Fruit fly (Drosophila melanogaster) whole organism, embryonic: ENCODE results near the gene wda.

Experiments used
- CG10366 ChIP-seq: fragments of 200-800 bp; sonication (Bioruptor generic); IDR thresholded peaks from 2 replicates; pipeline ENCODE4 v1.3.6; 2022; ENCODE audit warnings: missing biosample characterization, missing genetic modification characterization
- CG12299 ChIP-seq: fragments of 200-800 bp; sonication (Bioruptor generic); optimal IDR thresholded peaks from 2 replicates; lab custom pipeline; 2018; ENCODE audit warnings: missing biosample characterization, mild to moderate bottlenecking, missing genetic modification characterization
- CG12744 ChIP-seq: fragments of 200-800 bp; sonication (Bioruptor generic); optimal IDR thresholded peaks from 2 replicates; lab custom pipeline; 2016; ENCODE audit warnings: missing biosample characterization, missing genetic modification characterization
- CG14860 ChIP-seq: fragments of 200-800 bp; sonication (Bioruptor generic); IDR thresholded peaks from 3 replicates; pipeline ENCODE4 v1.3.6; 2022; ENCODE audit warnings: missing biosample characterization, missing genetic modification characterization; ENCODE audit not compliant: partially characterized antibody
- CG14965 ChIP-seq: fragments of 200-800 bp; sonication (Bioruptor generic); optimal IDR thresholded peaks from 2 replicates; lab custom pipeline; 2016; ENCODE audit warnings: missing biosample characterization, missing genetic modification characterization, borderline replicate concordance
- CG15696 ChIP-seq: fragments of 200-800 bp; sonication (Bioruptor generic); optimal IDR thresholded peaks from 2 replicates; lab custom pipeline; 2019; ENCODE audit warnings: missing biosample characterization, mild to moderate bottlenecking, missing genetic modification characterization, moderate library complexity
- CG1603 ChIP-seq: fragments of 200-800 bp; sonication (Bioruptor generic); optimal IDR thresholded peaks from 2 replicates; lab custom pipeline; 2019; ENCODE audit warnings: missing biosample characterization, mild to moderate bottlenecking, missing genetic modification characterization, moderate library complexity
- CG17328 ChIP-seq: fragments of 200-800 bp; sonication (Bioruptor generic); IDR thresholded peaks from 2 replicates; pipeline ENCODE4 v1.3.6; 2022; ENCODE audit warnings: missing biosample characterization, missing genetic modification characterization
- CG17359 ChIP-seq: fragments of 200-800 bp; sonication (Bioruptor generic); optimal IDR thresholded peaks from 3 replicates; lab custom pipeline; 2018; ENCODE audit warnings: missing biosample characterization, mild to moderate bottlenecking, missing genetic modification characterization, moderate library complexity
- CG18476 ChIP-seq: fragments of 200-800 bp; sonication (Bioruptor generic); optimal IDR thresholded peaks from 2 replicates; lab custom pipeline; 2016; ENCODE audit warnings: missing biosample characterization, mild to moderate bottlenecking, missing genetic modification characterization
- CG18619 ChIP-seq: fragments of 200-800 bp; sonication (Bioruptor generic); optimal IDR thresholded peaks from 3 replicates; lab custom pipeline; 2017; ENCODE audit warnings: missing biosample characterization, mild to moderate bottlenecking, missing genetic modification characterization
- CG2678 ChIP-seq: fragments of 200-800 bp; sonication (Bioruptor generic); optimal IDR thresholded peaks from 3 replicates; lab custom pipeline; 2019; ENCODE audit warnings: missing biosample characterization, mild to moderate bottlenecking, missing genetic modification characterization, moderate library complexity
- CG2889 ChIP-seq: fragments of 200-800 bp; sonication (Bioruptor generic); IDR thresholded peaks from 3 replicates; pipeline ENCODE4 v1.3.6; 2022; ENCODE audit warnings: missing biosample characterization, missing genetic modification characterization
- CG3838 ChIP-seq: fragments of 200-800 bp; sonication (Bioruptor generic); optimal IDR thresholded peaks from 3 replicates; lab custom pipeline; 2016; ENCODE audit warnings: missing biosample characterization, missing genetic modification characterization
- CG7372 ChIP-seq: fragments of 200-800 bp; sonication (Bioruptor generic); IDR thresholded peaks from 2 replicates; pipeline ENCODE4 v1.3.6; 2022; ENCODE audit warnings: missing biosample characterization, missing genetic modification characterization
- CG7839 ChIP-seq: fragments of 200-800 bp; sonication (Bioruptor generic); optimal IDR thresholded peaks from 3 replicates; lab custom pipeline; 2018; ENCODE audit warnings: missing biosample characterization, mild to moderate bottlenecking, missing genetic modification characterization, moderate library complexity
- CG7963 ChIP-seq: fragments of 200-800 bp; sonication (Bioruptor generic); IDR thresholded peaks from 3 replicates; pipeline ENCODE4 v1.3.6; 2022; ENCODE audit warnings: missing biosample characterization, missing genetic modification characterization; ENCODE audit not compliant: partially characterized antibody
- D ChIP-seq, 2 experiments: fragments of 200-800 bp in 1 of 2; fragments of >200 bp in 1 of 2; sonication (Bioruptor generic) in 1 of 2; optimal IDR thresholded peaks; 2 replicates in 1 of 2; 3 replicates in 1 of 2; lab custom pipeline; 2017; ENCODE audit warnings: mild to moderate bottlenecking in 1 of 2, missing biosample characterization in 1 of 2, missing genetic modification characterization in 1 of 2, missing genetic modification reagents in 1 of 2
- Elba2 ChIP-seq: fragments of 200-800 bp; sonication (Bioruptor generic); optimal IDR thresholded peaks from 3 replicates; lab custom pipeline; 2016; ENCODE audit warnings: missing biosample characterization, missing genetic modification characterization
- Ets97D ChIP-seq: fragments of 200-800 bp; sonication (Bioruptor generic); optimal IDR thresholded peaks from 3 replicates; lab custom pipeline; 2016; ENCODE audit warnings: missing biosample characterization, missing genetic modification characterization
- HHEX ChIP-seq: fragments of 200-800 bp; sonication (Bioruptor generic); optimal IDR thresholded peaks from 3 replicates; lab custom pipeline; 2017; ENCODE audit warnings: missing biosample characterization, mild to moderate bottlenecking, missing genetic modification characterization, missing genetic modification reagents
- Hr51 ChIP-seq, 2 experiments: fragments of 200-800 bp; sonication (Bioruptor generic); optimal IDR thresholded peaks; 2 replicates in 1 of 2; 3 replicates in 1 of 2; lab custom pipeline; 2016 to 2018; ENCODE audit warnings: missing biosample characterization in 2 of 2, missing genetic modification characterization in 2 of 2, mild to moderate bottlenecking in 1 of 2, moderate library complexity in 1 of 2
- Mrtf ChIP-seq: fragments of 200-800 bp; sonication (Bioruptor generic); IDR thresholded peaks from 3 replicates; pipeline ENCODE4 v1.3.6; 2022; ENCODE audit warnings: missing biosample characterization, missing genetic modification characterization
- Nf-YA ChIP-seq: fragments of 200-800 bp; sonication (Bioruptor generic); IDR thresholded peaks from 2 replicates; pipeline ENCODE4 v1.3.6; 2022; ENCODE audit warnings: missing biosample characterization, missing genetic modification characterization
- Oli ChIP-seq: fragments of 200-800 bp; sonication (Bioruptor generic); optimal IDR thresholded peaks from 2 replicates; lab custom pipeline; 2018; ENCODE audit warnings: missing biosample characterization, mild to moderate bottlenecking, missing genetic modification characterization, moderate library complexity
- Poxn ChIP-seq: fragments of 200-800 bp; sonication (Bioruptor generic); IDR thresholded peaks from 2 replicates; pipeline ENCODE4 v1.3.6; 2022; ENCODE audit warnings: missing biosample characterization, missing genetic modification characterization
- Ptx1 ChIP-seq: fragments of 200-800 bp; sonication (Bioruptor generic); IDR thresholded peaks from 2 replicates; pipeline ENCODE4 v1.3.6; 2022; ENCODE audit warnings: missing biosample characterization, missing genetic modification characterization
- Sox102F ChIP-seq: fragments of 200-800 bp; sonication (Bioruptor generic); optimal IDR thresholded peaks from 2 replicates; lab custom pipeline; 2018; ENCODE audit warnings: missing biosample characterization, mild to moderate bottlenecking, missing genetic modification characterization, moderate library complexity
- Xbp1 ChIP-seq: fragments of 200-800 bp; sonication (Bioruptor generic); optimal IDR thresholded peaks from 3 replicates; lab custom pipeline; 2016; ENCODE audit warnings: missing biosample characterization, mild to moderate bottlenecking, missing genetic modification characterization
- Xrp1 ChIP-seq: fragments of 200-800 bp; sonication (Bioruptor generic); IDR thresholded peaks from 2 replicates; pipeline ENCODE4 v1.3.6; 2022; ENCODE audit warnings: missing biosample characterization, missing genetic modification characterization
- al ChIP-seq: fragments of 200-800 bp; sonication (Bioruptor generic); IDR thresholded peaks from 2 replicates; pipeline ENCODE4 v1.3.6; 2022; ENCODE audit warnings: missing biosample characterization, missing genetic modification characterization
- ara ChIP-seq: fragments of 200-800 bp; sonication (Bioruptor generic); IDR thresholded peaks from 2 replicates; pipeline ENCODE4 v1.3.6; 2022; ENCODE audit warnings: missing biosample characterization, missing genetic modification characterization
- caup ChIP-seq: fragments of 200-800 bp; sonication (Bioruptor generic); optimal IDR thresholded peaks from 3 replicates; lab custom pipeline; 2017; ENCODE audit warnings: missing biosample characterization, mild to moderate bottlenecking, missing genetic modification characterization, moderate library complexity; ENCODE audit not compliant: severe bottlenecking
- cg ChIP-seq: fragments of 200-800 bp; sonication (Bioruptor generic); optimal IDR thresholded peaks from 3 replicates; lab custom pipeline; 2019; ENCODE audit warnings: missing biosample characterization, mild to moderate bottlenecking, missing genetic modification characterization, moderate library complexity
- chif ChIP-seq, 2 experiments: fragments of 200-800 bp; sonication (Bioruptor generic); optimal IDR thresholded peaks; 3 replicates each; lab custom pipeline; 2016; ENCODE audit warnings: missing biosample characterization in 2 of 2, missing genetic modification characterization in 2 of 2
- crol ChIP-seq: fragments of 200-800 bp; sonication (Bioruptor generic); IDR thresholded peaks from 2 replicates; pipeline ENCODE4 v1.3.6; 2022; ENCODE audit warnings: missing biosample characterization, missing genetic modification characterization
- da ChIP-seq: fragments of 200-800 bp; sonication (Bioruptor generic); optimal IDR thresholded peaks from 2 replicates; lab custom pipeline; 2016; ENCODE audit warnings: missing biosample characterization, missing genetic modification characterization
- fd3F ChIP-seq: fragments of 200-800 bp; sonication (Bioruptor generic); optimal IDR thresholded peaks from 2 replicates; lab custom pipeline; 2018; ENCODE audit warnings: missing biosample characterization, mild to moderate bottlenecking, missing genetic modification characterization, moderate library complexity
- gro ChIP-seq: fragments of 200-800 bp; sonication (Bioruptor generic); optimal IDR thresholded peaks from 2 replicates; lab custom pipeline; 2016; ENCODE audit warnings: missing biosample characterization, missing genetic modification characterization
- kay ChIP-seq: fragments of 200-800 bp; sonication (Bioruptor generic); optimal IDR thresholded peaks from 2 replicates; lab custom pipeline; 2016; ENCODE audit warnings: missing biosample characterization, missing genetic modification characterization
- lov ChIP-seq, 2 experiments: fragments of 200-800 bp in 1 of 2; fragments of >200 bp in 1 of 2; sonication (Bioruptor generic) in 1 of 2; IDR thresholded peaks in 1 of 2; optimal IDR thresholded peaks in 1 of 2; 2 replicates in 1 of 2; 3 replicates in 1 of 2; pipeline versions ENCODE4 v1.3.6 to Lab custom; 2017 to 2022; ENCODE audit warnings: missing biosample characterization in 1 of 2, missing genetic modification characterization in 1 of 2
- mam ChIP-seq: fragments of 200-800 bp; sonication (Bioruptor generic); optimal IDR thresholded peaks from 3 replicates; lab custom pipeline; 2016; ENCODE audit warnings: missing biosample characterization, missing genetic modification characterization
- pan ChIP-seq, 4 experiments: fragments of >200 bp in 3 of 4; fragments of 200-800 bp in 1 of 4; sonication (Bioruptor generic) in 1 of 4; optimal IDR thresholded peaks in 3 of 4; IDR thresholded peaks in 1 of 4; 2 replicates each; pipeline versions ENCODE4 v1.3.6 to Lab custom; 2017 to 2022; ENCODE audit warnings: missing biosample characterization in 2 of 4, missing genetic modification characterization in 2 of 4, mixed read lengths in 1 of 4
- ssp ChIP-seq: fragments of 200-800 bp; sonication (Bioruptor generic); IDR thresholded peaks from 2 replicates; pipeline ENCODE4 v1.3.6; 2022; ENCODE audit warnings: missing biosample characterization, missing genetic modification characterization
- stwl ChIP-seq: fragments of 200-800 bp; sonication (Bioruptor generic); optimal IDR thresholded peaks from 3 replicates; lab custom pipeline; 2018; ENCODE audit warnings: missing biosample characterization, mild to moderate bottlenecking, missing genetic modification characterization, moderate library complexity
- tna ChIP-seq: fragments of 200-800 bp; sonication (Bioruptor generic); IDR thresholded peaks from 2 replicates; pipeline ENCODE4 v1.3.6; 2022; ENCODE audit warnings: missing biosample characterization, missing genetic modification characterization; ENCODE audit not compliant: partially characterized antibody
- unc-4 ChIP-seq: fragments of 200-800 bp; sonication (Bioruptor generic); IDR thresholded peaks from 2 replicates; pipeline ENCODE4 v1.3.6; 2022; ENCODE audit warnings: missing biosample characterization, missing genetic modification characterization; ENCODE audit not compliant: partially characterized antibody
- vfl ChIP-seq: fragments of 200-800 bp; sonication (Bioruptor generic); optimal IDR thresholded peaks from 2 replicates; lab custom pipeline; 2016; ENCODE audit warnings: missing biosample characterization, missing genetic modification characterization
- zf30C ChIP-seq: fragments of 200-800 bp; sonication (Bioruptor generic); optimal IDR thresholded peaks from 3 replicates; lab custom pipeline; 2018; ENCODE audit warnings: missing biosample characterization, mild to moderate bottlenecking, missing genetic modification characterization

Gene wda

DNA sequence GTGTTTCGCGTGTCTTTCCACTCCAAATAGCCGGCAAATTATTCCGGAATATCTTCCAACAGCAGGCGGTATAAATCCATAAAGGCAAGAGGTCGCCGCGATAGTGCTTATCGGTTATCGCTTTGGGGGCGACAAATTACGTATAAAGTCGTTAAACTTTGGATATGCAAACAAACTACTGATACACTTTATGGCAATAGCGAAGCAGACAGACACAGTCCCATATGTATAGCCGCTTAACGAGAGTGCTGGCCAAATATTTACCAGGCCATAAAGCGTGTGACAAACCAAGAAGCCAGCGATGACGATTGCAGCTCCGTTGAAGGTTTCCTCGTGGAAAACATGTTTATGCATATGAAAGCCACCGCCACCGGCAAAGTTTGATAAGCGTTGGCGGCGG is 26.4 kb upstream of the wda start (continued):
- no peak for TF ChIP-seq ssp (GFP tag; lab: Robert Waterston, UW)
- TF ChIP-seq HHEX (GFP tag; lab: Kevin White, UChicago): peak; percentile 47
- no peak for TF ChIP-seq CG2889 (GFP tag; lab: Robert Waterston, UW)
- no peak for TF ChIP-seq Hr51 (GFP tag; optimal IDR thresholded peaks at IDR 0.05; lab: Kevin White, UChicago)
- no peak for TF ChIP-seq CG15696
- peak; percentile 45 for TF ChIP-seq CG12299 (tag; lab: Kevin White, UChicago)
- TF ChIP-seq CG7372 (GFP tag; lab: Robert Waterston, UW): no peak
- peak; percentile 4 for TF ChIP-seq gro (GFP tag; lab: Kevin White, UChicago)
- no peak for TF ChIP-seq Xbp1 (GFP tag; lab: Kevin White, UChicago)
- no peak for TF ChIP-seq chif (GFP tag; optimal IDR thresholded peaks at IDR 0.05; lab: Kevin White, UChicago)
- TF ChIP-seq CG3838: no peak
- no peak for TF ChIP-seq lov (optimal IDR thresholded peaks at IDR 0.05; lab: Kevin White, UChicago)
- no peak for TF ChIP-seq lov (GFP tag; IDR thresholded peaks at IDR 0.05; lab: Robert Waterston, UW)
- TF ChIP-seq CG1603 (tag; lab: Kevin White, UChicago): no peak
- TF ChIP-seq Nf-YA (GFP tag; lab: Robert Waterston, UW): no peak
- TF ChIP-seq caup (GFP tag; lab: Kevin White, UChicago): peak; percentile 48
- no peak for TF ChIP-seq unc-4 (GFP tag; lab: Robert Waterston, UW)
- no peak for TF ChIP-seq tna (GFP tag; lab: Robert Waterston, UW)
- no peak for TF ChIP-seq Oli
- TF ChIP-seq Elba2 (GFP tag; lab: Kevin White, UChicago): no peak
- TF ChIP-seq ara (GFP tag; lab: Robert Waterston, UW): no peak
- TF ChIP-seq Ets97D (GFP tag; lab: Kevin White, UChicago): no peak
- no peak for TF ChIP-seq al (GFP tag; lab: Robert Waterston, UW)
- no peak for TF ChIP-seq CG17359
- no peak for TF ChIP-seq CG18476 (GFP tag; lab: Kevin White, UChicago)
- no peak for TF ChIP-seq vfl (GFP tag; lab: Kevin White, UChicago)
- TF ChIP-seq Xrp1 (GFP tag; lab: Robert Waterston, UW): no peak
- no peak for TF ChIP-seq crol (GFP tag; lab: Robert Waterston, UW)
- no peak for TF ChIP-seq D (optimal IDR thresholded peaks at IDR 0.05; lab: Kevin White, UChicago)
- no peak for TF ChIP-seq D (GFP tag; optimal IDR thresholded peaks at IDR 0.05; lab: Kevin White, UChicago)
- TF ChIP-seq cg (GFP tag; lab: Kevin White, UChicago): no peak
- TF ChIP-seq CG7839 (tag; lab: Kevin White, UChicago): no peak
- TF ChIP-seq CG14860 (GFP tag; lab: Robert Waterston, UW): no peak
- no peak for TF ChIP-seq kay
- TF ChIP-seq CG17328 (GFP tag; lab: Robert Waterston, UW): no peak
- no peak for TF ChIP-seq CG14965 (GFP tag; lab: Kevin White, UChicago)
- TF ChIP-seq CG12744 (GFP tag; lab: Kevin White, UChicago): no peak
- peak; percentile 12 for TF ChIP-seq CG18619 (GFP tag; lab: Kevin White, UChicago)
- TF ChIP-seq Poxn: no peak
- no peak for TF ChIP-seq stwl (tag; lab: Kevin White, UChicago)
- no peak for TF ChIP-seq CG7963
- TF ChIP-seq zf30C (GFP tag; lab: Kevin White, UChicago): no peak
- TF ChIP-seq CG10366 (GFP tag; lab: Robert Waterston, UW): no peak
- TF ChIP-seq mam (GFP tag; lab: Kevin White, UChicago): no peak
- no peak for TF ChIP-seq Mrtf (GFP tag; lab: Robert Waterston, UW)
- TF ChIP-seq fd3F (GFP tag; lab: Kevin White, UChicago): peak; percentile 26
- TF ChIP-seq da (GFP tag; lab: Kevin White, UChicago): no peak
- TF ChIP-seq pan (optimal IDR thresholded peaks at IDR 0.05; lab: Kevin White, UChicago): no peak
- peak in 1 of 2 experiments; percentile 40 for TF ChIP-seq pan (GFP tag; optimal IDR thresholded peaks at IDR 0.05 in 1 of 2, IDR thresholded peaks at IDR 0.05 in 1 of 2)
- no peak for TF ChIP-seq Sox102F (GFP tag; lab: Kevin White, UChicago)
- TF ChIP-seq CG2678 (tag; lab: Kevin White, UChicago): peak; percentile 62
- no peak for TF ChIP-seq Ptx1 (GFP tag; lab: Robert Waterston, UW)
